Fruit fly (Drosophila melanogaster): Measurements from ENCODE around the gene asun.

dm6 chr3R:16253427-16253883 is 10.6 kb upstream of the asun start:
- TF ChIP-seq CTCF (optimal IDR thresholded peaks at IDR 0.05) (no peak), CG8478 (optimal IDR thresholded peaks at IDR 0.05) (no peak)
